Fruit fly (Drosophila melanogaster) whole organism, embryonic: ENCODE data around the gene betaGlu.
A peak's percentile ranks its signal among the peaks of the same experiment; 100 is the strongest.

Experiments
- ATbp ChIP-seq: fragments of 200-800 bp; sonication (Bioruptor generic); optimal IDR thresholded peaks from 2 replicates; lab custom pipeline; 2017; ENCODE audit warnings: missing biosample characterization, mild to moderate bottlenecking, missing genetic modification characterization, missing genetic modification reagents
- BEAF-32 ChIP-seq: fragments of 200-800 bp; sonication (Bioruptor generic); optimal IDR thresholded peaks from 3 replicates; lab custom pipeline; 2017; ENCODE audit warnings: missing biosample characterization, missing genetic modification characterization, mild to moderate bottlenecking, moderate library complexity, missing genetic modification reagents
- CG10209 ChIP-seq: fragments of 200-800 bp; sonication (Bioruptor generic); optimal IDR thresholded peaks from 3 replicates; lab custom pipeline; 2017; ENCODE audit warnings: missing biosample characterization, mild to moderate bottlenecking, missing genetic modification characterization, missing genetic modification reagents
- CG10654 ChIP-seq: fragments of 200-800 bp; sonication (Bioruptor generic); optimal IDR thresholded peaks from 2 replicates; lab custom pipeline; 2016; ENCODE audit warnings: missing biosample characterization, missing genetic modification characterization
- CG13894 ChIP-seq: fragments of 200-800 bp; sonication (Bioruptor generic); optimal IDR thresholded peaks from 3 replicates; lab custom pipeline; 2018; ENCODE audit warnings: missing biosample characterization, mild to moderate bottlenecking, missing genetic modification characterization, moderate library complexity
- CG15514 ChIP-seq: fragments of 200-800 bp; sonication (Bioruptor generic); optimal IDR thresholded peaks from 3 replicates; lab custom pipeline; 2017; ENCODE audit warnings: missing biosample characterization, missing genetic modification characterization, mild to moderate bottlenecking, moderate library complexity, missing genetic modification reagents
- CG16813 ChIP-seq: fragments of 200-800 bp; sonication (Bioruptor generic); IDR thresholded peaks from 3 replicates; pipeline ENCODE4 v1.3.6; 2022; ENCODE audit warnings: missing biosample characterization, missing genetic modification characterization; ENCODE audit not compliant: partially characterized antibody
- CG18599 ChIP-seq: fragments of 200-800 bp; sonication (Bioruptor generic); optimal IDR thresholded peaks from 3 replicates; lab custom pipeline; 2017; ENCODE audit warnings: missing biosample characterization, missing genetic modification characterization, mild to moderate bottlenecking, moderate library complexity, missing genetic modification reagents
- CG18764 ChIP-seq: fragments of 200-800 bp; sonication (Bioruptor generic); optimal IDR thresholded peaks from 3 replicates; lab custom pipeline; 2016; ENCODE audit warnings: missing biosample characterization, missing genetic modification characterization
- CG2199 ChIP-seq: fragments of 200-800 bp; sonication (Bioruptor generic); IDR thresholded peaks from 3 replicates; pipeline ENCODE4 v1.3.6; 2022; ENCODE audit warnings: missing biosample characterization, missing genetic modification characterization
- CG2678 ChIP-seq: fragments of 200-800 bp; sonication (Bioruptor generic); optimal IDR thresholded peaks from 3 replicates; lab custom pipeline; 2019; ENCODE audit warnings: missing biosample characterization, mild to moderate bottlenecking, missing genetic modification characterization, moderate library complexity
- CG2889 ChIP-seq: fragments of 200-800 bp; sonication (Bioruptor generic); IDR thresholded peaks from 3 replicates; pipeline ENCODE4 v1.3.6; 2022; ENCODE audit warnings: missing biosample characterization, missing genetic modification characterization
- CG31441 ChIP-seq: fragments of 200-800 bp; sonication (Bioruptor generic); IDR thresholded peaks from 2 replicates; pipeline ENCODE4 v1.3.6; 2022; ENCODE audit warnings: missing biosample characterization, missing genetic modification characterization
- CG32532 ChIP-seq: fragments of 200-800 bp; sonication (Bioruptor generic); IDR thresholded peaks from 2 replicates; pipeline ENCODE4 v1.3.6; 2022; ENCODE audit warnings: missing biosample characterization, missing genetic modification characterization
- CG34376 ChIP-seq: fragments of 200-800 bp; sonication (Bioruptor generic); optimal IDR thresholded peaks from 2 replicates; lab custom pipeline; 2018; ENCODE audit warnings: missing biosample characterization, mild to moderate bottlenecking, missing genetic modification characterization
- CG8089 ChIP-seq: fragments of 200-800 bp; sonication (Bioruptor generic); optimal IDR thresholded peaks from 3 replicates; lab custom pipeline; 2016; ENCODE audit warnings: missing biosample characterization, missing genetic modification characterization
- CG9215 ChIP-seq: fragments of 200-800 bp; sonication (Bioruptor generic); IDR thresholded peaks from 2 replicates; pipeline ENCODE4 v1.3.6; 2022; ENCODE audit warnings: missing biosample characterization, missing genetic modification characterization
- CG9876 ChIP-seq: fragments of 200-800 bp; sonication (Bioruptor generic); optimal IDR thresholded peaks from 2 replicates; lab custom pipeline; 2016; ENCODE audit warnings: missing biosample characterization, missing genetic modification characterization
- CG9932 ChIP-seq: fragments of 200-800 bp; sonication (Bioruptor generic); IDR thresholded peaks from 2 replicates; pipeline ENCODE4 v1.3.6; 2022; ENCODE audit warnings: missing biosample characterization, missing genetic modification characterization
- CTCF ChIP-seq: fragments of 200-800 bp; sonication (Bioruptor generic); optimal IDR thresholded peaks from 2 replicates; lab custom pipeline; 2017; ENCODE audit warnings: missing biosample characterization, mild to moderate bottlenecking, missing genetic modification characterization, moderate library complexity
- CoRest ChIP-seq: fragments of 200-800 bp; sonication (Bioruptor generic); optimal IDR thresholded peaks from 3 replicates; lab custom pipeline; 2018; ENCODE audit warnings: missing biosample characterization, mild to moderate bottlenecking, missing genetic modification characterization, moderate library complexity
- Dp ChIP-seq: fragments of 200-800 bp; sonication (Bioruptor generic); optimal IDR thresholded peaks from 2 replicates; lab custom pipeline; 2018; ENCODE audit warnings: missing biosample characterization, mild to moderate bottlenecking, missing genetic modification characterization, moderate library complexity
- HHEX ChIP-seq: fragments of 200-800 bp; sonication (Bioruptor generic); optimal IDR thresholded peaks from 3 replicates; lab custom pipeline; 2017; ENCODE audit warnings: missing biosample characterization, mild to moderate bottlenecking, missing genetic modification characterization, missing genetic modification reagents
- HLH54F ChIP-seq: fragments of 200-800 bp; sonication (Bioruptor generic); optimal IDR thresholded peaks from 3 replicates; lab custom pipeline; 2016; ENCODE audit warnings: missing biosample characterization, missing genetic modification characterization
- Hey ChIP-seq: fragments of 200-800 bp; sonication (Bioruptor generic); optimal IDR thresholded peaks from 3 replicates; lab custom pipeline; 2018; ENCODE audit warnings: missing biosample characterization, mild to moderate bottlenecking, missing genetic modification characterization
- HmgD ChIP-seq: fragments of 200-800 bp; sonication (Bioruptor generic); optimal IDR thresholded peaks from 3 replicates; lab custom pipeline; 2016; ENCODE audit warnings: missing biosample characterization, missing genetic modification characterization
- MTF-1 ChIP-seq: fragments of 200-800 bp; sonication (Bioruptor generic); optimal IDR thresholded peaks from 2 replicates; lab custom pipeline; 2018; ENCODE audit warnings: missing biosample characterization, mild to moderate bottlenecking, missing genetic modification characterization, borderline replicate concordance
- Mad ChIP-seq: fragments of 200-800 bp; sonication (Bioruptor generic); optimal IDR thresholded peaks from 2 replicates; lab custom pipeline; 2016; ENCODE audit warnings: missing biosample characterization, missing genetic modification characterization
- Neu2 ChIP-seq: fragments of 200-800 bp; sonication (Bioruptor generic); optimal IDR thresholded peaks from 3 replicates; lab custom pipeline; 2016; ENCODE audit warnings: missing biosample characterization, missing genetic modification characterization, borderline replicate concordance
- Oli ChIP-seq: fragments of 200-800 bp; sonication (Bioruptor generic); optimal IDR thresholded peaks from 2 replicates; lab custom pipeline; 2018; ENCODE audit warnings: missing biosample characterization, mild to moderate bottlenecking, missing genetic modification characterization, moderate library complexity
- Stat92E ChIP-seq, 3 experiments: fragments of >200 bp in 2 of 3; fragments of 200-800 bp in 1 of 3; sonication (Bioruptor generic) in 1 of 3; optimal IDR thresholded peaks; 2 replicates each; lab custom pipeline; 2017 to 2019; ENCODE audit warnings: missing biosample characterization in 3 of 3, missing genetic modification characterization in 3 of 3, mild to moderate bottlenecking in 1 of 3, moderate library complexity in 1 of 3
- TFAM ChIP-seq: fragments of 200-800 bp; sonication (Bioruptor generic); optimal IDR thresholded peaks from 2 replicates; lab custom pipeline; 2017; ENCODE audit warnings: missing biosample characterization, missing genetic modification characterization, inconsistent platforms
- ato ChIP-seq: fragments of 200-800 bp; sonication (Bioruptor generic); IDR thresholded peaks from 2 replicates; pipeline ENCODE4 v1.3.6; 2022; ENCODE audit warnings: missing biosample characterization, missing genetic modification characterization; ENCODE audit not compliant: partially characterized antibody
- bcd ChIP-seq: fragments of 200-800 bp; sonication (Bioruptor generic); optimal IDR thresholded peaks from 2 replicates; lab custom pipeline; 2017; ENCODE audit warnings: missing biosample characterization, mild to moderate bottlenecking, missing genetic modification characterization
- chinmo ChIP-seq: fragments of 200-800 bp; sonication (Bioruptor generic); IDR thresholded peaks from 4 replicates; pipeline ENCODE4 v1.3.6; 2022; ENCODE audit warnings: missing biosample characterization, missing genetic modification characterization; ENCODE audit not compliant: partially characterized antibody
- disco-r ChIP-seq: fragments of 200-800 bp; sonication (Bioruptor generic); optimal IDR thresholded peaks from 2 replicates; lab custom pipeline; 2016; ENCODE audit warnings: missing biosample characterization, missing genetic modification characterization
- ems ChIP-seq: fragments of 200-800 bp; sonication (Bioruptor generic); optimal IDR thresholded peaks from 3 replicates; lab custom pipeline; 2016; ENCODE audit warnings: missing biosample characterization, missing genetic modification characterization
- eve ChIP-seq, 2 experiments: fragments of >200 bp; optimal IDR thresholded peaks; 2 replicates each; lab custom pipeline; 2017; ENCODE audit warnings: missing biosample characterization in 2 of 2, missing genetic modification characterization in 2 of 2
- fd102C ChIP-seq: fragments of 200-800 bp; sonication (Bioruptor generic); optimal IDR thresholded peaks from 2 replicates; lab custom pipeline; 2018; ENCODE audit warnings: missing biosample characterization, mild to moderate bottlenecking, missing genetic modification characterization, moderate library complexity
- gem ChIP-seq: fragments of 200-800 bp; sonication (Bioruptor generic); optimal IDR thresholded peaks from 2 replicates; lab custom pipeline; 2019; ENCODE audit warnings: missing biosample characterization, mild to moderate bottlenecking, missing genetic modification characterization, moderate library complexity
- gfzf ChIP-seq: fragments of 200-800 bp; sonication (Bioruptor generic); optimal IDR thresholded peaks from 2 replicates; lab custom pipeline; 2016; ENCODE audit warnings: missing biosample characterization, mild to moderate bottlenecking, missing genetic modification characterization, moderate library complexity
- hb ChIP-seq: fragments of 200-800 bp; sonication (Bioruptor generic); IDR thresholded peaks from 3 replicates; pipeline ENCODE4 v1.3.6; 2022; ENCODE audit warnings: missing biosample characterization, missing genetic modification characterization; ENCODE audit not compliant: partially characterized antibody
- hbn ChIP-seq: fragments of 200-800 bp; sonication (Bioruptor generic); IDR thresholded peaks from 2 replicates; pipeline ENCODE4 v1.3.6; 2022; ENCODE audit warnings: missing biosample characterization, missing genetic modification characterization; ENCODE audit not compliant: partially characterized antibody
- luna ChIP-seq: fragments of 200-800 bp; sonication (Bioruptor generic); optimal IDR thresholded peaks from 2 replicates; lab custom pipeline; 2016; ENCODE audit warnings: missing biosample characterization, missing genetic modification characterization
- maf-S ChIP-seq: fragments of 200-800 bp; sonication (Bioruptor generic); optimal IDR thresholded peaks from 2 replicates; lab custom pipeline; 2016; ENCODE audit warnings: missing biosample characterization, missing genetic modification characterization
- pum ChIP-seq: fragments of 200-800 bp; sonication (Bioruptor generic); optimal IDR thresholded peaks from 2 replicates; lab custom pipeline; 2016; ENCODE audit warnings: missing biosample characterization, missing genetic modification characterization
- ro ChIP-seq: fragments of 200-800 bp; sonication (Bioruptor generic); IDR thresholded peaks from 2 replicates; pipeline ENCODE4 v1.3.6; 2022; ENCODE audit warnings: missing biosample characterization, missing genetic modification characterization
- sim ChIP-seq: fragments of 200-800 bp; sonication (Bioruptor generic); IDR thresholded peaks from 2 replicates; pipeline ENCODE4 v1.3.6; 2022; ENCODE audit warnings: missing biosample characterization, missing genetic modification characterization
- stc ChIP-seq: fragments of 200-800 bp; sonication (Bioruptor generic); IDR thresholded peaks from 2 replicates; pipeline ENCODE4 v1.3.6; 2022; ENCODE audit warnings: missing biosample characterization, missing genetic modification characterization
- tin ChIP-seq: fragments of 200-800 bp; sonication (Bioruptor generic); optimal IDR thresholded peaks from 3 replicates; lab custom pipeline; 2016; ENCODE audit warnings: missing biosample characterization, missing genetic modification characterization
- trh ChIP-seq: fragments of 200-800 bp; sonication (Bioruptor generic); optimal IDR thresholded peaks from 2 replicates; lab custom pipeline; 2016; ENCODE audit warnings: missing biosample characterization, missing genetic modification characterization

betaGlu gene

DNA sequence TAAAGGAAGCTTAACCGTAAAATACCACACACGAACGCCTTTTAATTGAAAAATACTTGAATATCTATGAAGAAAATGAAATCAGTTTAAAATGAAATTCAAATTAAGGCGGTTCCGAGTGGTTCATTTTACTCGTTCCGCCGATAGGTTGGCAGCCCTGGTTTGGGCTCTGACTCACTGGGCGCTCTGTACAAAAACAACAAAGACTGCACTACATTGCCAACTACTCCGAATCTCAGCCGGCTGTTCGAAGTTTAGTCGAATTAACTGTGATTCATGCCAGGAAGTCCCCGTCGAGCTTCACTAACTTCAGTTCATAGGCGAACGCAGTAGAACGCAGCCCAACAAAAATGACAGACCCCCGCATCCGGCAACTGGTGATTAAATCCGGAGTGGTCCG is 28.4 kb downstream of the betaGlu start, which contains the start of gene Tbca (continued):
- TF ChIP-seq HmgD (GFP tag; lab: Kevin White, UChicago) (no peak), gem (tag; lab: Kevin White, UChicago) (no peak), CoRest (no peak), Stat92E (GFP tag; optimal IDR thresholded peaks at IDR 0.05; lab: Kevin White, UChicago) (no peak), CG2678 (tag; lab: Kevin White, UChicago) (no peak), Dp (peak; percentile 98), CG2199 (no peak), CG10209 (GFP tag; lab: Kevin White, UChicago) (no peak), maf-S (GFP tag; lab: Kevin White, UChicago) (no peak), Mad (GFP tag; lab: Kevin White, UChicago) (no peak), CG31441 (GFP tag; lab: Robert Waterston, UW) (no peak), HHEX (GFP tag; lab: Kevin White, UChicago) (no peak), ems (GFP tag; lab: Kevin White, UChicago) (no peak), CG9932 (no peak), ato (peak; percentile 52; the same call in 1 of the 2 replicates), HLH54F (no peak), Hey (tag; lab: Kevin White, UChicago) (no peak), trh (GFP tag; lab: Kevin White, UChicago) (no peak), TFAM (GFP tag; lab: Kevin White, UChicago) (no peak), CG18599 (no peak), eve (GFP tag; optimal IDR thresholded peaks at IDR 0.05; lab: Kevin White, UChicago) (no peak), ATbp (no peak), CG32532 (GFP tag; lab: Robert Waterston, UW) (no peak), Oli (tag; lab: Kevin White, UChicago) (no peak), CG2889 (GFP tag; lab: Robert Waterston, UW) (no peak), bcd (GFP tag; lab: Kevin White, UChicago) (no peak), CG10654 (GFP tag; lab: Kevin White, UChicago) (no peak), sim (GFP tag; lab: Robert Waterston, UW) (no peak), Neu2 (GFP tag; lab: Kevin White, UChicago) (no peak), ro (GFP tag; lab: Robert Waterston, UW) (no peak), CG9215 (GFP tag; lab: Robert Waterston, UW) (no peak), stc (GFP tag; lab: Robert Waterston, UW) (no peak), CG16813 (GFP tag; lab: Robert Waterston, UW) (peak; percentile 53; the same call in 2 of the 3 replicates), pum (no peak), CG15514 (peak; percentile 99), tin (GFP tag; lab: Kevin White, UChicago) (no peak), chinmo (GFP tag; lab: Robert Waterston, UW) (peak; percentile 78; the same call in 1 of the 4 replicates), CG8089 (GFP tag; lab: Kevin White, UChicago) (no peak), hb (GFP tag; lab: Robert Waterston, UW) (no peak), hbn (GFP tag; lab: Robert Waterston, UW) (peak; percentile 48), disco-r (no peak), BEAF-32 (GFP tag; lab: Kevin White, UChicago) (peak; percentile 68), MTF-1 (GFP tag; lab: Kevin White, UChicago) (no peak), fd102C (GFP tag; lab: Kevin White, UChicago) (no peak), CG9876 (GFP tag; lab: Kevin White, UChicago) (no peak), CG13894 (tag; lab: Kevin White, UChicago) (no peak), gfzf (GFP tag; lab: Kevin White, UChicago) (peak; percentile 37), luna (GFP tag; lab: Kevin White, UChicago) (no peak), CG18764 (GFP tag; lab: Kevin White, UChicago) (no peak), CG34376 (no peak), CTCF (GFP tag; lab: Kevin White, UChicago) (peak; percentile 59)
